Worm (Caenorhabditis elegans) whole organism, L3 larva: Measurements from ENCODE around the gene nspd-2.

Experiments used
- R02D3.7 ChIP-seq: fragments of 150-350 bp; optimal IDR thresholded peaks from 2 replicates; lab custom pipeline; 2014; ENCODE audit warnings: missing biosample characterization, missing genetic modification characterization
- ZK546.5 ChIP-seq: sonication (generic microtip); optimal IDR thresholded peaks from 2 replicates; lab custom pipeline; 2017; ENCODE audit warnings: missing biosample characterization, missing genetic modification characterization
- ceh-82 ChIP-seq: fragments of 150-350 bp; optimal IDR thresholded peaks from 2 replicates; lab custom pipeline; 2014; ENCODE audit warnings: missing biosample characterization, missing genetic modification characterization
- elt-1 ChIP-seq: fragments of 150-350 bp; optimal IDR thresholded peaks from 2 replicates; lab custom pipeline; 2014; ENCODE audit warnings: missing biosample characterization, missing genetic modification characterization
- elt-2 ChIP-seq: sonication (generic microtip); optimal IDR thresholded peaks from 2 replicates; lab custom pipeline; 2016; ENCODE audit warnings: missing genetic modification reagents, mild to moderate bottlenecking, missing genetic modification characterization, missing compliant biosample characterization
- lin-39 ChIP-seq: fragments of 150-350 bp; optimal IDR thresholded peaks from 2 replicates; lab custom pipeline; 2018; ENCODE audit warnings: missing biosample characterization, missing genetic modification reagents, missing genetic modification characterization
- mdl-1 ChIP-seq: fragments of 150-350 bp; optimal IDR thresholded peaks from 2 replicates; lab custom pipeline; 2014; ENCODE audit warnings: missing biosample characterization, missing genetic modification characterization
- nhr-11 ChIP-seq: fragments of 150-350 bp; optimal IDR thresholded peaks from 2 replicates; lab custom pipeline; 2014; ENCODE audit warnings: missing biosample characterization, missing genetic modification characterization
- nhr-237 ChIP-seq: fragments of 150-350 bp; optimal IDR thresholded peaks from 2 replicates; lab custom pipeline; 2014; ENCODE audit warnings: missing biosample characterization, missing genetic modification characterization
- nhr-28 ChIP-seq: fragments of 150-350 bp; optimal IDR thresholded peaks from 2 replicates; lab custom pipeline; 2014; ENCODE audit warnings: missing biosample characterization, missing genetic modification characterization
- nhr-77 ChIP-seq: fragments of 150-350 bp; optimal IDR thresholded peaks from 2 replicates; lab custom pipeline; 2014; ENCODE audit warnings: missing biosample characterization, missing genetic modification characterization
- unc-62 ChIP-seq: fragments of 150-350 bp; sonication (generic microtip); optimal IDR thresholded peaks from 4 replicates; lab custom pipeline; 2014; ENCODE audit warnings: missing biosample characterization, missing genetic modification reagents, missing genetic modification characterization

DNA sequence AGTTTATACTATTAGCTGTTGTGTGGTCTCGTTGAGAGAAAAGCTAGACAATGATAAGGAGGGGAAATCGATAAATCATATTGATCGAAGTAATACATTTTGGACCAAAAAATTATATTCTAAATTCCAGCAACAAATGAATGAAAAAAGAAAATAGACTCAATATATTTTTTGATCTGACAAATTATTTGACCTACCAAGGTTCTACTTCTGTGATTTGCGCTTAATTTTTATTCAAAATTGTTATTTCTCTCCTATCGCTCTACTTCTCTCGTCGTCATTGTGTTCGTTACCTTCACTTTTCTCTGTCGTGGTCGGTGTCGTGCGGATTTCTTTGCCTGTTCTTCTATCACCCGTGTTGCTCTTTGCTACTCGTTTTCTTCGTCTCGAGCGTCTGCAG lies 15.1 kb downstream of the nspd-2 start:
- TF ChIP-seq elt-2 (no peak), nhr-237 (tag; lab: Kevin White, UChicago) (no peak), lin-39 (no peak), ceh-82 (tag; lab: Kevin White, UChicago) (no peak), nhr-77 (tag; lab: Kevin White, UChicago) (no peak), nhr-11 (tag; lab: Kevin White, UChicago) (no peak), R02D3.7 (tag; lab: Kevin White, UChicago) (no peak), ZK546.5 (tag; lab: Kevin White, UChicago) (no peak), mdl-1 (tag; lab: Kevin White, UChicago) (no peak), nhr-28 (tag; lab: Kevin White, UChicago) (no peak), unc-62 (GFP tag; lab: Kevin White, UChicago) (no peak), elt-1 (tag; lab: Kevin White, UChicago) (no peak)
